Worm (Caenorhabditis elegans): Measurements from ENCODE around the gene unc-43.

ce11 chrIV:10286655-10287054, 63.4 kb downstream of the unc-43 start, which contains the start of gene ebax-1:
- TF ChIP-seq nhr-25 (tag; optimal IDR thresholded peaks at IDR 0.05) (no peak), ztf-11 (tag; optimal IDR thresholded peaks at IDR 0.05) (no peak), elt-2 (tag; optimal IDR thresholded peaks at IDR 0.05) (no peak), ztf-4 (tag; optimal IDR thresholded peaks at IDR 0.05) (no peak), unc-39 (tag; optimal IDR thresholded peaks at IDR 0.05) (no peak), ZK546.5 (tag; optimal IDR thresholded peaks at IDR 0.05) (no peak), zag-1 (tag; optimal IDR thresholded peaks at IDR 0.05) (no peak), nhr-77 (tag; optimal IDR thresholded peaks at IDR 0.05) (no peak), R02D3.7 (tag; optimal IDR thresholded peaks at IDR 0.05) (no peak)
